In genomic region chr3L:11287977-11288376, dm6 we compare ENCODE assay signal across 3 fruit fly cellular contexts.
TF ChIP-seq lines count a peak whose summit lies in the region.

No protein-coding gene starts in this region.

TF ChIP-seq in whole organism, adult, 20 proteins besides CTCF, POLR2A, EP300 and RAD21:
- no peak for TF ChIP-seq bab1 (GFP tag; optimal IDR thresholded peaks at IDR 0.05; lab: Kevin White, UChicago)
- no peak for TF ChIP-seq CG33017 (tag; optimal IDR thresholded peaks at IDR 0.05; lab: Kevin White, UChicago)
- TF ChIP-seq CG1620 (GFP tag; optimal IDR thresholded peaks at IDR 0.05; lab: Kevin White, UChicago): no peak
- peak; percentile 67 for TF ChIP-seq kay (GFP tag; lab: Kevin White, UChicago; ENCODE audit: borderline replicate concordance)
- TF ChIP-seq CG11617 (GFP tag; optimal IDR thresholded peaks at IDR 0.05; lab: Kevin White, UChicago): no peak
- no peak for TF ChIP-seq CG7045 (GFP tag; optimal IDR thresholded peaks at IDR 0.05; lab: Kevin White, UChicago)
- no peak for TF ChIP-seq Crg-1 (GFP tag; optimal IDR thresholded peaks at IDR 0.05; lab: Kevin White, UChicago)
TF ChIP-seq in whole organism, adult: peak in this region for 1.

TF ChIP-seq in whole organism, prepupa, 60 proteins besides CTCF, POLR2A, EP300 and RAD21:
- TF ChIP-seq esn (GFP tag; optimal IDR thresholded peaks at IDR 0.05; lab: Kevin White, UChicago) (peak; percentile 33), eg (GFP tag; IDR thresholded peaks at IDR 0.05; lab: Robert Waterston, UW) (no peak), Smox (GFP tag; optimal IDR thresholded peaks at IDR 0.05; lab: Kevin White, UChicago) (no peak), Sox102F (GFP tag; optimal IDR thresholded peaks at IDR 0.05; lab: Kevin White, UChicago) (peak; percentile 12), Gug (GFP tag; IDR thresholded peaks at IDR 0.05; lab: Robert Waterston, UW) (no peak), dac (GFP tag; optimal IDR thresholded peaks at IDR 0.05; lab: Kevin White, UChicago) (no peak), Eip78C (GFP tag; lab: Kevin White, UChicago) (peak; percentile 58), Blimp-1 (GFP tag; optimal IDR thresholded peaks at IDR 0.05; lab: Kevin White, UChicago) (no peak), Met (GFP tag; optimal IDR thresholded peaks at IDR 0.05; lab: Kevin White, UChicago) (peak; percentile 31), pdm3 (GFP tag; optimal IDR thresholded peaks at IDR 0.05; lab: Kevin White, UChicago) (no peak), CG11902 (GFP tag; optimal IDR thresholded peaks at IDR 0.05; lab: Kevin White, UChicago) (no peak), topi (GFP tag; optimal IDR thresholded peaks at IDR 0.05; lab: Kevin White, UChicago) (peak; percentile 11), Lpt (GFP tag; optimal IDR thresholded peaks at IDR 0.05; lab: Kevin White, UChicago) (no peak), vri (GFP tag; optimal IDR thresholded peaks at IDR 0.05; lab: Kevin White, UChicago) (peak; percentile 5), svp (GFP tag; lab: Kevin White, UChicago) (peak; percentile 13), CG34406 (GFP tag; optimal IDR thresholded peaks at IDR 0.05; lab: Kevin White, UChicago) (peak; percentile 23)

TF ChIP-seq in whole organism, wandering third instar larva, 38 proteins besides CTCF, POLR2A, EP300 and RAD21:
- peak; percentile 11 for TF ChIP-seq tai (GFP tag; optimal IDR thresholded peaks at IDR 0.05; lab: Kevin White, UChicago)
- no peak for TF ChIP-seq Hr83 (GFP tag; optimal IDR thresholded peaks at IDR 0.05; lab: Kevin White, UChicago; ENCODE audit: poor library complexity, severe bottlenecking)
TF ChIP-seq in whole organism, wandering third instar larva: peak in this region for 1.
